Worm (Caenorhabditis elegans) whole organism, early embryonic: ENCODE data around the gene hmg-4.
A peak's percentile ranks its signal among the peaks of the same experiment; 100 is the strongest.

Experiments used
- B0310.2 ChIP-seq: sonication (generic microtip); optimal IDR thresholded peaks from 2 replicates; lab custom pipeline; 2016; ENCODE audit warnings: mild to moderate bottlenecking, missing genetic modification characterization, missing compliant biosample characterization
- F13C5.2 ChIP-seq: sonication (generic microtip); optimal IDR thresholded peaks from 2 replicates; lab custom pipeline; 2017; ENCODE audit warnings: mild to moderate bottlenecking, missing genetic modification characterization, inconsistent platforms, missing compliant biosample characterization
- aly-1 ChIP-seq: sonication (generic microtip); optimal IDR thresholded peaks from 2 replicates; lab custom pipeline; 2016; ENCODE audit warnings: missing genetic modification characterization, missing compliant biosample characterization
- ama-1 ChIP-seq: fragments of 150-350 bp; optimal IDR thresholded peaks from 2 replicates; lab custom pipeline; 2014
- ceh-13 ChIP-seq: fragments of 200-800 bp; sonication (Bioruptor generic); optimal IDR thresholded peaks from 2 replicates; lab custom pipeline; 2018; ENCODE audit warnings: mild to moderate bottlenecking, missing genetic modification characterization, missing compliant biosample characterization
- ceh-36 ChIP-seq: sonication (generic microtip); optimal IDR thresholded peaks from 2 replicates; lab custom pipeline; 2016; ENCODE audit warnings: missing genetic modification characterization, inconsistent platforms, missing compliant biosample characterization
- ets-7 ChIP-seq: sonication (generic microtip); optimal IDR thresholded peaks from 2 replicates; lab custom pipeline; 2016; ENCODE audit warnings: missing genotype, missing genetic modification characterization, missing compliant biosample characterization
- flt-1 ChIP-seq: fragments of 200-800 bp; sonication (Bioruptor generic); IDR thresholded peaks from 2 replicates; pipeline ENCODE4 v1.3.6; 2022; ENCODE audit warnings: missing genetic modification characterization, missing compliant biosample characterization
- hmbx-1 ChIP-seq: sonication (generic microtip); optimal IDR thresholded peaks from 2 replicates; lab custom pipeline; 2016; ENCODE audit warnings: mild to moderate bottlenecking, missing genetic modification characterization, missing compliant biosample characterization
- hmg-4 ChIP-seq: fragments of 200-800 bp; sonication (Bioruptor generic); optimal IDR thresholded peaks from 2 replicates; lab custom pipeline; 2018; ENCODE audit warnings: mild to moderate bottlenecking, missing genetic modification characterization, missing compliant biosample characterization
- hnd-1 ChIP-seq: sonication (generic microtip); optimal IDR thresholded peaks from 2 replicates; lab custom pipeline; 2016; ENCODE audit warnings: missing genetic modification characterization, missing compliant biosample characterization
- pes-1 ChIP-seq: fragments of 200-800 bp; sonication (Bioruptor generic); IDR thresholded peaks from 2 replicates; pipeline ENCODE4 v1.3.6; 2022; ENCODE audit warnings: missing genetic modification reagents, missing genetic modification characterization, missing compliant biosample characterization
- scrt-1 ChIP-seq: fragments of 200-800 bp; sonication (Bioruptor generic); IDR thresholded peaks from 2 replicates; pipeline ENCODE4 v1.3.6; 2022; ENCODE audit warnings: missing genetic modification characterization, missing compliant biosample characterization
- sea-1 ChIP-seq: fragments of 200-800 bp; sonication (Bioruptor generic); conservative IDR thresholded peaks from 2 replicates; pipeline ENCODE4 v1.3.6; 2022; ENCODE audit warnings: missing genetic modification characterization, missing compliant biosample characterization
- tbx-11 ChIP-seq: fragments of 200-800 bp; sonication (Bioruptor generic); IDR thresholded peaks from 2 replicates; pipeline ENCODE4 v1.3.6; 2022; ENCODE audit warnings: missing genetic modification characterization, missing compliant biosample characterization
- tbx-37 ChIP-seq: fragments of 200-800 bp; sonication (Bioruptor generic); conservative IDR thresholded peaks from 2 replicates; pipeline ENCODE4 v1.3.6; 2022; ENCODE audit warnings: missing genetic modification reagents, missing genetic modification characterization, missing compliant biosample characterization
- tra-4 ChIP-seq: sonication (generic microtip); optimal IDR thresholded peaks from 2 replicates; lab custom pipeline; 2017; ENCODE audit warnings: missing genetic modification characterization, missing compliant biosample characterization

Gene hmg-4

ce11 chrIII:7347049-7347448 lies 34.3 kb downstream of the hmg-4 start, which contains the start of gene F08F8.7:
F08F8.7 (minus strand) TSS chrIII:7347149.
- TF ChIP-seq sea-1 (GFP tag; lab: Robert Waterston, UW) (no peak), tra-4 (tag; lab: Kevin White, UChicago) (no peak), ceh-13 (GFP tag; lab: Kevin White, UChicago) (no peak), scrt-1 (GFP tag; lab: Robert Waterston, UW) (no peak), B0310.2 (tag; lab: Kevin White, UChicago) (no peak), flt-1 (GFP tag; lab: Robert Waterston, UW) (no peak), ama-1 (lab: Kevin White, UChicago) (no peak)

- TF ChIP-seq hmg-4 (GFP tag; lab: Kevin White, UChicago) (no peak), F13C5.2 (no peak), scrt-1 (GFP tag; lab: Robert Waterston, UW) (no peak), tbx-37 (no peak), flt-1 (GFP tag; lab: Robert Waterston, UW) (no peak), ceh-36 (tag; lab: Kevin White, UChicago) (no peak), aly-1 (tag; lab: Kevin White, UChicago) (no peak), hmbx-1 (tag; lab: Kevin White, UChicago) (no peak), pes-1 (GFP tag; lab: Robert Waterston, UW) (no peak), tbx-11 (GFP tag; lab: Robert Waterston, UW) (no peak), tra-4 (tag; lab: Kevin White, UChicago) (no peak), ets-7 (tag; lab: Kevin White, UChicago) (no peak), B0310.2 (tag; lab: Kevin White, UChicago) (no peak), sea-1 (GFP tag; lab: Robert Waterston, UW) (no peak), hnd-1 (no peak)
Measured at ce11 chrIII:7343389-7343788, 38.0 kb downstream of the hmg-4 start, which contains the start of gene F08F8.6. F08F8.6 (plus strand) TSS chrIII:7343689.

- TF ChIP-seq aly-1 (tag; lab: Kevin White, UChicago) (no peak), ceh-13 (GFP tag; lab: Kevin White, UChicago) (no peak), scrt-1 (GFP tag; lab: Robert Waterston, UW) (no peak), sea-1 (GFP tag; lab: Robert Waterston, UW) (no peak), F13C5.2 (no peak), ceh-36 (tag; lab: Kevin White, UChicago) (no peak), hmg-4 (GFP tag; lab: Kevin White, UChicago) (no peak), hnd-1 (no peak)
Measured at ce11 chrIII:7339138-7339537, 42.3 kb downstream of the hmg-4 start.

ce11 chrIII:7338693-7339092 lies 42.7 kb downstream of the hmg-4 start, which contains the start of gene kap-1:
kap-1 (plus strand) TSS chrIII:7338835.
- no peak for TF ChIP-seq scrt-1 (GFP tag; lab: Robert Waterston, UW)
- TF ChIP-seq sea-1 (GFP tag; lab: Robert Waterston, UW): no peak
- no peak for TF ChIP-seq aly-1 (tag; lab: Kevin White, UChicago)
- no peak for TF ChIP-seq ets-7 (tag; lab: Kevin White, UChicago)
- TF ChIP-seq B0310.2 (tag; lab: Kevin White, UChicago): no peak
- no peak for TF ChIP-seq tra-4 (tag; lab: Kevin White, UChicago)
- TF ChIP-seq tbx-11 (GFP tag; lab: Robert Waterston, UW): no peak
- TF ChIP-seq F13C5.2: no peak
- no peak for TF ChIP-seq ceh-13 (GFP tag; lab: Kevin White, UChicago)
- TF ChIP-seq hnd-1: no peak
- TF ChIP-seq hmbx-1 (tag; lab: Kevin White, UChicago): no peak
- no peak for TF ChIP-seq hmg-4 (GFP tag; lab: Kevin White, UChicago)
- TF ChIP-seq pes-1 (GFP tag; lab: Robert Waterston, UW): no peak
- no peak for TF ChIP-seq flt-1 (GFP tag; lab: Robert Waterston, UW)
- TF ChIP-seq ama-1 (lab: Kevin White, UChicago): no peak
- TF ChIP-seq ceh-36 (tag; lab: Kevin White, UChicago): no peak

- no peak for TF ChIP-seq hnd-1
- 0 out of 2 replicates have a peak, but pooled peaks have one; percentile 10 for TF ChIP-seq tbx-11 (GFP tag; lab: Robert Waterston, UW)
Measured at ce11 chrIII:7338009-7338408, 43.4 kb downstream of the hmg-4 start.

- TF ChIP-seq hmg-4 (GFP tag; lab: Kevin White, UChicago) (peak; percentile 10), B0310.2 (tag; lab: Kevin White, UChicago) (no peak)
Measured at ce11 chrIII:7336214-7336613, 45.2 kb downstream of the hmg-4 start, which contains the start of gene gsp-2. gsp-2 (plus strand) TSS chrIII:7336587.

ce11 chrIII:7335220-7335619 lies 46.2 kb downstream of the hmg-4 start, which contains the start of gene F56C9.10:
F56C9.10 (minus strand) TSS chrIII:7335316.
- TF ChIP-seq hmbx-1 (tag; lab: Kevin White, UChicago): no peak
- TF ChIP-seq hnd-1: no peak
- TF ChIP-seq scrt-1 (GFP tag; lab: Robert Waterston, UW): no peak
- TF ChIP-seq aly-1 (tag; lab: Kevin White, UChicago): no peak
- TF ChIP-seq ets-7 (tag; lab: Kevin White, UChicago): no peak
- no peak for TF ChIP-seq ceh-13 (GFP tag; lab: Kevin White, UChicago)
- no peak for TF ChIP-seq flt-1 (GFP tag; lab: Robert Waterston, UW)
- TF ChIP-seq ama-1 (lab: Kevin White, UChicago): no peak
- TF ChIP-seq ceh-36 (tag; lab: Kevin White, UChicago): no peak
- TF ChIP-seq B0310.2 (tag; lab: Kevin White, UChicago): no peak
- peak; percentile 40 for TF ChIP-seq hmg-4 (GFP tag; lab: Kevin White, UChicago)
- TF ChIP-seq F13C5.2: peak; percentile 25
- no peak for TF ChIP-seq sea-1 (GFP tag; lab: Robert Waterston, UW)
- no peak for TF ChIP-seq tbx-37
- no peak for TF ChIP-seq tbx-11 (GFP tag; lab: Robert Waterston, UW)

ce11 chrIII:7331671-7332070 lies 49.7 kb downstream of the hmg-4 start:
- TF ChIP-seq F13C5.2 (no peak), tra-4 (tag; lab: Kevin White, UChicago) (no peak), B0310.2 (tag; lab: Kevin White, UChicago) (no peak), ets-7 (tag; lab: Kevin White, UChicago) (no peak), ceh-13 (GFP tag; lab: Kevin White, UChicago) (no peak), scrt-1 (GFP tag; lab: Robert Waterston, UW) (no peak), tbx-37 (no peak), ama-1 (lab: Kevin White, UChicago) (no peak), flt-1 (GFP tag; lab: Robert Waterston, UW) (no peak), hnd-1 (no peak), ceh-36 (tag; lab: Kevin White, UChicago) (no peak)
